Fruit fly (Drosophila melanogaster) whole organism, wandering third instar larva: Measurements from ENCODE around the gene CG33293.

ENCODE experiments used
- N ChIP-seq: fragments of >200 bp; optimal IDR thresholded peaks from 2 replicates; lab custom pipeline; 2018; ENCODE audit warnings: missing biosample characterization, missing external identifiers, missing genetic modification characterization
- Vsx2 ChIP-seq: fragments of 200-300, 225-300 bp; sonication (Bioruptor generic); optimal IDR thresholded peaks from 2 replicates; lab custom pipeline; 2018; ENCODE audit warnings: missing biosample characterization, missing genetic modification characterization; ENCODE audit not compliant: partially characterized antibody
- dl ChIP-seq, 2 experiments: fragments of 175-275, 200-275 bp in 1 of 2; fragments of 200-275 bp in 1 of 2; sonication (Bioruptor generic); optimal IDR thresholded peaks; lab custom pipeline; 2018; ENCODE audit warnings: mild to moderate bottlenecking in 2 of 2, missing biosample characterization in 2 of 2, missing genetic modification characterization in 2 of 2, moderate library complexity in 2 of 2; ENCODE audit not compliant: partially characterized antibody in 2 of 2, insufficient read depth in 1 of 2
- dsf ChIP-seq: sonication (Bioruptor generic); optimal IDR thresholded peaks from 2 replicates; lab custom pipeline; 2016; ENCODE audit warnings: missing biosample characterization, missing genetic modification characterization, borderline replicate concordance
- jim ChIP-seq: fragments of 175-275, 200-325 bp; sonication (Bioruptor generic); optimal IDR thresholded peaks from 2 replicates; lab custom pipeline; 2016; ENCODE audit warnings: missing biosample characterization, mild to moderate bottlenecking, missing genetic modification characterization
- pan ChIP-seq: fragments of >200 bp; optimal IDR thresholded peaks from 2 replicates; lab custom pipeline; 2017

Gene CG33293

DNA sequence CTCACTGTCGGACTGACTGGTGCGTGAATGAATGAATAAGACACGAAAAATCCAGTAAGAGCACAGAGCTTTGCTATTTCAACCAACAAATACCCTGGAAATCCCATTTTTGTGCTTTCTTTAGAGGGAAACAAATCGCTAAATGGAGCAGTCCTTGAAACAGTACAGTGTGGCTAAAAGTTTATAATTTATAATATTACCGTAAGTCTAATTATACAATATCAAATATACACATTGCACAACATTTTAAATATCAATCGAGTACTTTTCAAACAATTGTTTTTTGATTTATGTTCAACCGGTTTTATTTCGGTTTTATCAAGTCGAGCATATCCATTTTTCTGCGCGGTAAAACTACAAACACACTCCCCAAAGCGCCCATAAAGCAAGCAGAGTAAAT is 47.3 kb downstream of the CG33293 start:
- TF ChIP-seq N (GFP tag; lab: Kevin White, UChicago) (no peak), pan (lab: Kevin White, UChicago) (no peak), Vsx2 (no peak), dl (GFP tag; optimal IDR thresholded peaks at IDR 0.05; lab: Kevin White, UChicago; ENCODE audit: insufficient read depth in 1 of 2, partially characterized antibody in 2 of 2) (no peak), dsf (GFP tag; lab: Kevin White, UChicago) (no peak), jim (no peak)
